Fruit fly (Drosophila melanogaster): ENCODE data around the gene CG7557.

DNA sequence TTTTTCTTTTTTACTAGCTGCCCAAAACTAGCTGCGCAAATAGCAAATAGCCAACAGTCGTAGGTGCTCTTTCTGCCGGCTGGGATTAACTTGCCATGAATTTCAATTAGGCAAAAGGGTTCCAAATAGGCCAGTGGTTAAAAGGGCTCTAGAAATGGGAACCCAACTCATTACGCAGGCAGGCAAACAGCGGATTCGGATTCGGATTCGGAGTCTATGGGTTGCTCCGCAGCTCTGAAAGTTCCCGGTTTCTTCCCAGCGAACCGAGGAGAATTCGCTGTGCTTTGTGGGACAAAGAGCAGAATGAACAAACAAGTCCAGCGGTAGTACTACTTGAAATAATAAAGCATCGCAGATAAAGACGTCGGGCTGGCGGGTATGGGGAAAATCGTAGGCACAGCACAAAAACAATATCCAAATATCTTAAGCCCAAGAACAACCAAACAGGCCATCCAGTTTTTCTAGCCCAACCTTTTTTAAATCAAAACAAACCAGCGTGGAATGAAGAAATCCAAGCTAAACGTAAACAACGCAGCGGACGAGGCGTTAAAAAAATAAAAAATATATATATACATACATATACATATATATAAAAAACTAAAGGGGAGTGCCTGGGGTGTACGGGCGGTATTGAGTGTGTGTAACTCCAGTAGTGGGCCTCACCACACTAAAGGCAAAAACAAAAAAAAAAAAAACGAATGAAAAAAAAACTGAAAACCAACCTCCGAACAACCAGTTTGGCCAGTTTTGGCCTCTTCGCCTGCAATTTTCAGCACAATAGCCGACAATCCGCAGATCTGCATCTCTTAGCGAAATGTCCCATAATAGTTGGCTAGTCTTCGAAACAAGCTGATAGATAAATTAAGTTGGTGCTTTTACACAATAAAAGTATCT is 2.8 kb upstream of the CG7557 start:
- TF ChIP-seq Sin3A (optimal IDR thresholded peaks at IDR 0.05): no peak
- TF ChIP-seq ttk (optimal IDR thresholded peaks at IDR 0.05): no peak
- TF ChIP-seq psq (optimal IDR thresholded peaks at IDR 0.05): no peak
- no peak for TF ChIP-seq insv (optimal IDR thresholded peaks at IDR 0.05)

All from Kc167 (cell line).